Worm (Caenorhabditis elegans) whole organism, L4 larva: ENCODE data around the gene cwp-5.

Source experiments
- Y105C5A.15 ChIP-seq: fragments of 200-800 bp; sonication (Bioruptor generic); IDR thresholded peaks from 2 replicates; pipeline ENCODE4 v1.3.6; 2022; ENCODE audit warnings: missing genetic modification characterization, missing compliant biosample characterization
- aha-1 ChIP-seq: fragments of 150-350 bp; peaks from one replicate; lab custom pipeline; 2014; ENCODE audit warnings: missing biosample characterization, missing genetic modification characterization
- ceh-20 ChIP-seq: fragments of 200-800 bp; sonication (Bioruptor generic); IDR thresholded peaks from 2 replicates; pipeline ENCODE4 v1.3.6; 2022; ENCODE audit warnings: missing genetic modification reagents, missing genetic modification characterization, missing compliant biosample characterization
- ceh-62 ChIP-seq: sonication (generic microtip); optimal IDR thresholded peaks from 2 replicates; lab custom pipeline; 2017; ENCODE audit warnings: missing biosample characterization, missing genetic modification characterization
- ceh-82 ChIP-seq: sonication (generic microtip); optimal IDR thresholded peaks from 2 replicates; lab custom pipeline; 2017; ENCODE audit warnings: missing biosample characterization, missing genetic modification characterization
- cey-2 ChIP-seq: sonication (generic microtip); optimal IDR thresholded peaks from 3 replicates; lab custom pipeline; 2017; ENCODE audit warnings: missing genetic modification characterization, mild to moderate bottlenecking, missing compliant biosample characterization, antibody characterized with exemption, borderline replicate concordance; ENCODE audit not compliant: insufficient read depth
- ctbp-1 ChIP-seq: fragments of 200-800 bp; sonication (Bioruptor generic); IDR thresholded peaks from 2 replicates; pipeline ENCODE4 v1.3.6; 2022; ENCODE audit warnings: missing genetic modification reagents, missing genetic modification characterization, missing compliant biosample characterization
- daf-12 ChIP-seq: fragments of 150-350 bp; optimal IDR thresholded peaks from 2 replicates; lab custom pipeline; 2014; ENCODE audit warnings: missing biosample characterization, missing genetic modification reagents, missing genetic modification characterization
- daf-16 ChIP-seq, 3 experiments: sonication (generic microtip); optimal IDR thresholded peaks; 2 replicates each; lab custom pipeline; 2016 to 2017; ENCODE audit warnings: missing genetic modification characterization in 3 of 3, missing genetic modification reagents in 3 of 3, mild to moderate bottlenecking in 2 of 3, missing compliant biosample characterization in 2 of 3, missing biosample characterization in 1 of 3, moderate library complexity in 1 of 3
- dmd-6 ChIP-seq: fragments of 200-800 bp; sonication (Bioruptor generic); IDR thresholded peaks from 2 replicates; pipeline ENCODE4 v1.3.6; 2022; ENCODE audit warnings: missing genetic modification reagents, missing genetic modification characterization, missing compliant biosample characterization
- dmd-8 ChIP-seq: fragments of 200-800 bp; sonication (Bioruptor generic); IDR thresholded peaks from 2 replicates; pipeline ENCODE4 v1.3.6; 2022; ENCODE audit warnings: missing genetic modification characterization, missing compliant biosample characterization
- dmd-9 ChIP-seq: fragments of 200-800 bp; sonication (Bioruptor generic); IDR thresholded peaks from 2 replicates; pipeline ENCODE4 v1.3.6; 2022; ENCODE audit warnings: missing genetic modification reagents, missing genetic modification characterization, missing compliant biosample characterization
- dpl-1 ChIP-seq: fragments of 150-350 bp; optimal IDR thresholded peaks from 2 replicates; lab custom pipeline; 2014; ENCODE audit warnings: missing biosample characterization, missing genetic modification reagents, missing genetic modification characterization
- duxl-1 ChIP-seq: sonication (generic microtip); optimal IDR thresholded peaks from 2 replicates; lab custom pipeline; 2016; ENCODE audit warnings: mild to moderate bottlenecking, missing genetic modification characterization, moderate library complexity, missing compliant biosample characterization; ENCODE audit not compliant: poor library complexity
- dve-1 ChIP-seq: sonication (generic microtip); optimal IDR thresholded peaks from 2 replicates; lab custom pipeline; 2017; ENCODE audit warnings: antibody characterized with exemption, mild to moderate bottlenecking, missing genetic modification characterization, missing compliant biosample characterization; ENCODE audit not compliant: insufficient read depth
- egl-43 ChIP-seq: fragments of 200-800 bp; sonication (Bioruptor generic); IDR thresholded peaks from 2 replicates; pipeline ENCODE4 v1.3.6; 2022; ENCODE audit warnings: missing genetic modification reagents, missing genetic modification characterization, missing compliant biosample characterization
- fkh-10 ChIP-seq: fragments of 150-350 bp; optimal IDR thresholded peaks from 2 replicates; lab custom pipeline; 2014; ENCODE audit warnings: missing biosample characterization, missing genetic modification reagents, missing genetic modification characterization
- gei-8 ChIP-seq: fragments of 200-800 bp; sonication (Bioruptor generic); optimal IDR thresholded peaks from 2 replicates; lab custom pipeline; 2018; ENCODE audit warnings: mild to moderate bottlenecking, missing genetic modification characterization, missing compliant biosample characterization
- hlh-11 ChIP-seq: fragments of 200-800 bp; sonication (Bioruptor generic); optimal IDR thresholded peaks from 2 replicates; lab custom pipeline; 2018; ENCODE audit warnings: mild to moderate bottlenecking, missing genetic modification characterization, missing compliant biosample characterization
- hlh-30 ChIP-seq: sonication (generic microtip); optimal IDR thresholded peaks from 2 replicates; lab custom pipeline; 2017; ENCODE audit warnings: antibody characterized with exemption, mild to moderate bottlenecking, missing genetic modification characterization, missing compliant biosample characterization; ENCODE audit not compliant: insufficient read depth
- jun-1 ChIP-seq: fragments of 150-350 bp; optimal IDR thresholded peaks from 2 replicates; lab custom pipeline; 2014; ENCODE audit warnings: missing biosample characterization, missing genetic modification reagents, missing genetic modification characterization
- lin-1 ChIP-seq: fragments of 200-800 bp; sonication (Bioruptor generic); IDR thresholded peaks from 2 replicates; pipeline ENCODE4 v1.3.6; 2022; ENCODE audit warnings: missing genetic modification reagents, missing genetic modification characterization, missing compliant biosample characterization
- lin-39 ChIP-seq: fragments of 150-350 bp; optimal IDR thresholded peaks from 2 replicates; lab custom pipeline; 2014; ENCODE audit warnings: missing biosample characterization, missing genetic modification reagents, missing genetic modification characterization
- lir-3 ChIP-seq: sonication (generic microtip); optimal IDR thresholded peaks from 2 replicates; lab custom pipeline; 2016; ENCODE audit warnings: mild to moderate bottlenecking, missing genetic modification characterization, missing compliant biosample characterization
- lsy-2 ChIP-seq, 2 experiments: fragments of 150-350 bp in 1 of 2; sonication (generic microtip) in 1 of 2; optimal IDR thresholded peaks; 2 replicates each; lab custom pipeline; 2014 to 2017; ENCODE audit warnings: missing biosample characterization in 2 of 2, missing genetic modification characterization in 2 of 2
- madf-9 ChIP-seq: fragments of 200-800 bp; sonication (Bioruptor generic); conservative IDR thresholded peaks from 2 replicates; pipeline ENCODE4 v1.3.6; 2022; ENCODE audit warnings: missing genetic modification reagents, missing genetic modification characterization, missing compliant biosample characterization
- mdl-1 ChIP-seq, 2 experiments: fragments of 150-350 bp in 1 of 2; sonication (generic microtip) in 1 of 2; optimal IDR thresholded peaks; 2 replicates each; lab custom pipeline; 2014 to 2017; ENCODE audit warnings: missing biosample characterization in 2 of 2, missing genetic modification characterization in 2 of 2
- mep-1 ChIP-seq: fragments of 150-350 bp; sonication (generic microtip); optimal IDR thresholded peaks from 3 replicates; lab custom pipeline; 2014; ENCODE audit warnings: missing biosample characterization, missing genetic modification characterization
- mes-2 ChIP-seq: sonication (generic microtip); optimal IDR thresholded peaks from 2 replicates; lab custom pipeline; 2016; ENCODE audit warnings: missing genotype, mild to moderate bottlenecking, missing genetic modification characterization, missing compliant biosample characterization; ENCODE audit not compliant: poor library complexity, severe bottlenecking
- nhr-10 ChIP-seq: fragments of 150-350 bp; optimal IDR thresholded peaks from 2 replicates; lab custom pipeline; 2014; ENCODE audit warnings: missing biosample characterization, missing genetic modification characterization
- nhr-102 ChIP-seq: sonication (generic microtip); optimal IDR thresholded peaks from 2 replicates; lab custom pipeline; 2016; ENCODE audit warnings: mild to moderate bottlenecking, missing genetic modification characterization, moderate library complexity, missing compliant biosample characterization
- nhr-111 ChIP-seq: fragments of 200-800 bp; sonication (Bioruptor generic); optimal IDR thresholded peaks from 2 replicates; lab custom pipeline; 2018; ENCODE audit warnings: mild to moderate bottlenecking, missing genetic modification characterization, missing compliant biosample characterization
- nhr-28 ChIP-seq: fragments of 150-350 bp; optimal IDR thresholded peaks from 2 replicates; lab custom pipeline; 2014; ENCODE audit warnings: missing biosample characterization, missing genetic modification characterization
- nhr-48 ChIP-seq: sonication (generic microtip); optimal IDR thresholded peaks from 2 replicates; lab custom pipeline; 2016; ENCODE audit warnings: mild to moderate bottlenecking, missing genetic modification characterization, missing compliant biosample characterization
- nhr-77 ChIP-seq: fragments of 150-350 bp; optimal IDR thresholded peaks from 2 replicates; lab custom pipeline; 2014; ENCODE audit warnings: missing biosample characterization, missing genetic modification characterization
- php-3 ChIP-seq: fragments of 200-800 bp; sonication (Bioruptor generic); IDR thresholded peaks from 2 replicates; pipeline ENCODE4 v1.3.6; 2022; ENCODE audit warnings: missing genetic modification reagents, missing genetic modification characterization, missing compliant biosample characterization
- pqm-1 ChIP-seq: sonication (generic microtip); optimal IDR thresholded peaks from 2 replicates; lab custom pipeline; 2017; ENCODE audit warnings: missing biosample characterization, missing genetic modification characterization
- set-16 ChIP-seq: fragments of 200-800 bp; sonication (Bioruptor generic); IDR thresholded peaks from 2 replicates; pipeline ENCODE4 v1.3.6; 2022; ENCODE audit warnings: missing genetic modification reagents, missing genetic modification characterization, missing compliant biosample characterization
- spr-1 ChIP-seq: sonication (generic microtip); optimal IDR thresholded peaks from 2 replicates; lab custom pipeline; 2016; ENCODE audit warnings: mild to moderate bottlenecking, missing genetic modification characterization, missing compliant biosample characterization
- tra-1 ChIP-seq: fragments of 200-800 bp; sonication (Bioruptor generic); IDR thresholded peaks from 2 replicates; pipeline ENCODE4 v1.3.6; 2022; ENCODE audit warnings: missing genetic modification reagents, missing genetic modification characterization, missing compliant biosample characterization
- unc-62 ChIP-seq, 3 experiments: fragments of 150-350 bp in 1 of 3; sonication (generic microtip); optimal IDR thresholded peaks in 2 of 3; peaks in 1 of 3; 1 replicate in 1 of 3; 2 replicates in 2 of 3; lab custom pipeline; 2014 to 2017; ENCODE audit warnings: missing biosample characterization in 3 of 3, missing genetic modification characterization in 3 of 3, missing genetic modification reagents in 3 of 3, missing genotype in 1 of 3
- vab-7 ChIP-seq: fragments of 200-800 bp; sonication (Bioruptor generic); IDR thresholded peaks from 2 replicates; pipeline ENCODE4 v1.3.6; 2022; ENCODE audit warnings: missing genetic modification reagents, missing genetic modification characterization, missing compliant biosample characterization
- zag-1 ChIP-seq: fragments of 150-350 bp; optimal IDR thresholded peaks from 2 replicates; lab custom pipeline; 2014; ENCODE audit warnings: missing biosample characterization, missing genetic modification characterization
- zip-11 ChIP-seq: fragments of 200-800 bp; sonication (Bioruptor generic); IDR thresholded peaks from 2 replicates; pipeline ENCODE4 v1.3.6; 2022; ENCODE audit warnings: missing genetic modification characterization, missing compliant biosample characterization
- zip-2 ChIP-seq: fragments of 150-350 bp; optimal IDR thresholded peaks from 2 replicates; lab custom pipeline; 2014; ENCODE audit warnings: missing biosample characterization, missing genetic modification characterization
- ztf-11 ChIP-seq: fragments of 150-350 bp; optimal IDR thresholded peaks from 2 replicates; lab custom pipeline; 2014; ENCODE audit warnings: missing biosample characterization, missing genetic modification characterization
- ztf-7 ChIP-seq: fragments of 150-350 bp; optimal IDR thresholded peaks from 2 replicates; lab custom pipeline; 2014; ENCODE audit warnings: missing biosample characterization, missing genetic modification characterization

cwp-5 gene

ce11 chrX:13165686-13166085, 24.1 kb downstream of the cwp-5 start:
- TF ChIP-seq php-3 (GFP tag; lab: Robert Waterston, UW) (peak; percentile 92), hlh-30 (tag; lab: Kevin White, UChicago) (peak; percentile 5), nhr-10 (tag; lab: Kevin White, UChicago) (peak; percentile 50), ztf-11 (tag; lab: Kevin White, UChicago) (no peak), nhr-102 (tag; lab: Kevin White, UChicago) (peak; percentile 77), fkh-10 (GFP tag; lab: Kevin White, UChicago) (no peak), ztf-7 (no peak), jun-1 (peak; percentile 35), lin-39 (tag; lab: Kevin White, UChicago) (no peak), lsy-2 (tag; optimal IDR thresholded peaks at IDR 0.05; lab: Kevin White, UChicago) (peak in 1 of 2 experiments; percentile 49), zip-2 (peak; percentile 27), lin-1 (GFP tag; lab: Robert Waterston, UW) (peak; percentile 96), nhr-48 (tag; lab: Kevin White, UChicago) (peak; percentile 63), dve-1 (tag; lab: Kevin White, UChicago) (peak; percentile 97), Y105C5A.15 (no peak), zip-11 (GFP tag; lab: Robert Waterston, UW) (no peak), mdl-1 (tag; optimal IDR thresholded peaks at IDR 0.05; lab: Kevin White, UChicago) (peak in 1 of 2 experiments; percentile 66), nhr-28 (tag; lab: Kevin White, UChicago) (peak; percentile 95), dmd-6 (GFP tag; lab: Robert Waterston, UW) (peak; percentile 84), cey-2 (tag; lab: Kevin White, UChicago) (peak; percentile 66), nhr-77 (tag; lab: Kevin White, UChicago) (peak; percentile 80), zag-1 (tag; lab: Kevin White, UChicago) (no peak), spr-1 (tag; lab: Kevin White, UChicago) (no peak), ceh-20 (GFP tag; lab: Robert Waterston, UW) (0 out of 2 replicates have a peak, but pooled peaks have one; percentile 18), pqm-1 (peak; percentile 100), nhr-111 (GFP tag; lab: Kevin White, UChicago) (no peak), mes-2 (tag; lab: Kevin White, UChicago) (no peak), aha-1 (tag; lab: Kevin White, UChicago) (peak; percentile 12), hlh-11 (tag; lab: Kevin White, UChicago) (peak; percentile 85), dmd-8 (GFP tag; lab: Robert Waterston, UW) (no peak), tra-1 (GFP tag; lab: Robert Waterston, UW) (peak; percentile 77; the same call in 1 of the 2 replicates), mep-1 (tag; lab: Kevin White, UChicago) (peak; percentile 45), daf-16 (GFP tag; optimal IDR thresholded peaks at IDR 0.05; lab: Kevin White, UChicago) (peak in 1 of 2 experiments; percentile 59), daf-16 (tag; optimal IDR thresholded peaks at IDR 0.05; lab: Kevin White, UChicago) (peak; percentile 98)

ce11 chrX:13164301-13164700, 25.5 kb downstream of the cwp-5 start:
- no peak for TF ChIP-seq mep-1 (tag; lab: Kevin White, UChicago)
- no peak for TF ChIP-seq nhr-77 (tag; lab: Kevin White, UChicago)
- TF ChIP-seq dmd-8 (GFP tag; lab: Robert Waterston, UW), result no peak
- peak; percentile 10 for TF ChIP-seq nhr-48 (tag; lab: Kevin White, UChicago)
- no peak for TF ChIP-seq vab-7
- TF ChIP-seq lir-3 (tag; lab: Kevin White, UChicago), result no peak
- TF ChIP-seq egl-43, result no peak
- TF ChIP-seq tra-1 (GFP tag; lab: Robert Waterston, UW), result no peak
- TF ChIP-seq daf-12 (tag; lab: Kevin White, UChicago), result no peak
- no peak for TF ChIP-seq madf-9
- TF ChIP-seq ceh-62 (tag; lab: Kevin White, UChicago), result no peak
- TF ChIP-seq ctbp-1 (GFP tag; lab: Robert Waterston, UW), result no peak
- TF ChIP-seq gei-8 (GFP tag; lab: Kevin White, UChicago), result no peak
- TF ChIP-seq mdl-1 (tag; optimal IDR thresholded peaks at IDR 0.05; lab: Kevin White, UChicago), result peak in 1 of 2 experiments; percentile 77
- no peak for TF ChIP-seq dmd-9 (GFP tag; lab: Robert Waterston, UW)
- peak; percentile 73 for TF ChIP-seq hlh-11 (tag; lab: Kevin White, UChicago)
- no peak for TF ChIP-seq set-16 (GFP tag; lab: Robert Waterston, UW)
- no peak for TF ChIP-seq duxl-1 (tag; lab: Kevin White, UChicago)
- peak in 1 of 2 experiments; percentile 92 for TF ChIP-seq unc-62 (GFP tag; optimal IDR thresholded peaks at IDR 0.05 in 1 of 2; lab: Kevin White, UChicago)
- no peak for TF ChIP-seq unc-62 (tag; optimal IDR thresholded peaks at IDR 0.05; lab: Kevin White, UChicago)
- peak; percentile 14 for TF ChIP-seq dve-1 (tag; lab: Kevin White, UChicago)
- no peak for TF ChIP-seq daf-16 (GFP tag; optimal IDR thresholded peaks at IDR 0.05; lab: Kevin White, UChicago)
- TF ChIP-seq daf-16 (tag; optimal IDR thresholded peaks at IDR 0.05; lab: Kevin White, UChicago), result no peak
- no peak for TF ChIP-seq ceh-82
- no peak for TF ChIP-seq dpl-1
- TF ChIP-seq hlh-30 (tag; lab: Kevin White, UChicago), result peak; percentile 82
